Worm (Caenorhabditis elegans) whole organism, L1 larva: ENCODE measurements around the gene nhr-138.

Source experiments
- C04F5.9 ChIP-seq: sonication (generic microtip); optimal IDR thresholded peaks from 2 replicates; lab custom pipeline; 2016; ENCODE audit warnings: missing genetic modification characterization, missing compliant biosample characterization
- C16A3.4 ChIP-seq: fragments of 150-350 bp; optimal IDR thresholded peaks from 2 replicates; lab custom pipeline; 2014; ENCODE audit warnings: missing biosample characterization, missing genetic modification characterization
- C34B4.2 ChIP-seq: sonication (generic microtip); optimal IDR thresholded peaks from 2 replicates; lab custom pipeline; 2017; ENCODE audit warnings: mild to moderate bottlenecking, missing genetic modification characterization, missing compliant biosample characterization
- F16B12.6 ChIP-seq: fragments of 150-350 bp; optimal IDR thresholded peaks from 2 replicates; lab custom pipeline; 2014; ENCODE audit warnings: missing biosample characterization, missing genetic modification characterization
- alr-1 ChIP-seq: fragments of 200-800 bp; sonication (Bioruptor generic); optimal IDR thresholded peaks from 2 replicates; lab custom pipeline; 2018; ENCODE audit warnings: borderline replicate concordance, mild to moderate bottlenecking, missing genetic modification characterization, missing compliant biosample characterization
- aly-2 ChIP-seq: fragments of 150-350 bp; optimal IDR thresholded peaks from 2 replicates; lab custom pipeline; 2014; ENCODE audit warnings: missing biosample characterization, missing genetic modification characterization
- ceh-63 ChIP-seq: fragments of 200-800 bp; sonication (Bioruptor generic); optimal IDR thresholded peaks from 2 replicates; lab custom pipeline; 2018; ENCODE audit warnings: mild to moderate bottlenecking, missing genetic modification characterization, missing compliant biosample characterization
- ceh-82 ChIP-seq, 3 experiments: fragments of 150-350 bp in 1 of 3; sonication (generic microtip) in 2 of 3; optimal IDR thresholded peaks; 2 replicates each; lab custom pipeline; 2014 to 2017; ENCODE audit warnings: missing biosample characterization in 3 of 3, missing genetic modification characterization in 3 of 3
- ceh-90 ChIP-seq: sonication (generic microtip); optimal IDR thresholded peaks from 2 replicates; lab custom pipeline; 2016; ENCODE audit warnings: missing genetic modification characterization, missing compliant biosample characterization
- dpl-1 ChIP-seq, 3 experiments: fragments of 150-350 bp in 2 of 3; sonication (generic microtip) in 1 of 3; optimal IDR thresholded peaks; 2 replicates each; lab custom pipeline; 2014 to 2017; ENCODE audit warnings: missing biosample characterization in 3 of 3, missing genetic modification characterization in 3 of 3, missing genetic modification reagents in 3 of 3
- dsc-1 ChIP-seq: sonication (generic microtip); optimal IDR thresholded peaks from 2 replicates; lab custom pipeline; 2016; ENCODE audit warnings: mild to moderate bottlenecking, missing genetic modification characterization, missing compliant biosample characterization
- efl-1 ChIP-seq, 4 experiments: fragments of 150-350 bp; optimal IDR thresholded peaks in 3 of 4; peaks in 1 of 4; 1 replicate in 1 of 4; 2 replicates in 3 of 4; lab custom pipeline; 2014; ENCODE audit warnings: missing biosample characterization in 2 of 4, missing genetic modification characterization in 2 of 4, missing genetic modification reagents in 2 of 4
- egl-13 ChIP-seq: sonication (generic microtip); optimal IDR thresholded peaks from 2 replicates; lab custom pipeline; 2016; ENCODE audit warnings: missing genotype, missing genetic modification reagents, missing genetic modification characterization, missing compliant biosample characterization
- ets-5 ChIP-seq: fragments of 200-800 bp; sonication (Bioruptor generic); IDR thresholded peaks from 2 replicates; pipeline ENCODE4 v1.3.6; 2022; ENCODE audit warnings: missing genetic modification characterization, missing compliant biosample characterization
- fkh-4 ChIP-seq: sonication (generic microtip); optimal IDR thresholded peaks from 2 replicates; lab custom pipeline; 2016; ENCODE audit warnings: missing compliant biosample characterization, missing genetic modification characterization, borderline replicate concordance
- fkh-8 ChIP-seq: sonication (generic microtip); optimal IDR thresholded peaks from 2 replicates; lab custom pipeline; 2016; ENCODE audit warnings: mild to moderate bottlenecking, missing genetic modification characterization, missing compliant biosample characterization
- grh-1 ChIP-seq: fragments of 200-800 bp; sonication (Bioruptor generic); IDR thresholded peaks from 2 replicates; pipeline ENCODE4 v1.3.6; 2022; ENCODE audit warnings: missing genetic modification reagents, missing genetic modification characterization, missing compliant biosample characterization
- hlh-17 ChIP-seq: fragments of 200-800 bp; sonication (Bioruptor generic); optimal IDR thresholded peaks from 2 replicates; lab custom pipeline; 2018; ENCODE audit warnings: missing genetic modification characterization, mild to moderate bottlenecking, missing compliant biosample characterization, moderate library complexity, borderline replicate concordance
- hlh-4 ChIP-seq: sonication (generic microtip); optimal IDR thresholded peaks from 2 replicates; lab custom pipeline; 2016; ENCODE audit warnings: mild to moderate bottlenecking, missing genetic modification characterization, missing compliant biosample characterization
- isw-1 ChIP-seq: fragments of 200-800 bp; sonication (Bioruptor generic); IDR thresholded peaks from 2 replicates; pipeline ENCODE4 v1.3.6; 2022; ENCODE audit warnings: missing genetic modification characterization, missing compliant biosample characterization
- lin-13 ChIP-seq: fragments of 150-350 bp; optimal IDR thresholded peaks from 2 replicates; lab custom pipeline; 2014; ENCODE audit warnings: missing biosample characterization, missing genetic modification reagents, missing genetic modification characterization
- lin-15B ChIP-seq: fragments of 150-350 bp; sonication (generic microtip); optimal IDR thresholded peaks from 3 replicates; lab custom pipeline; 2014; ENCODE audit warnings: missing biosample characterization, missing genetic modification characterization
- lin-35 ChIP-seq, 2 experiments: fragments of 150-350 bp; optimal IDR thresholded peaks; 2 replicates each; lab custom pipeline; 2014; ENCODE audit warnings: missing biosample characterization in 2 of 2, missing genetic modification characterization in 2 of 2, missing genetic modification reagents in 2 of 2
- lin-39 ChIP-seq: fragments of 150-350 bp; optimal IDR thresholded peaks from 2 replicates; lab custom pipeline; 2014; ENCODE audit warnings: missing biosample characterization, missing genetic modification reagents, missing genetic modification characterization
- lsy-2 ChIP-seq, 2 experiments: fragments of 150-350 bp; optimal IDR thresholded peaks; 2 replicates each; lab custom pipeline; 2014; ENCODE audit warnings: missing biosample characterization in 2 of 2, missing genetic modification characterization in 2 of 2
- mab-9 ChIP-seq: fragments of 200-800 bp; sonication (Bioruptor generic); IDR thresholded peaks from 2 replicates; pipeline ENCODE4 v1.3.6; 2022; ENCODE audit warnings: missing genetic modification reagents, missing genetic modification characterization, missing compliant biosample characterization
- mep-1 ChIP-seq: fragments of 150-350 bp; optimal IDR thresholded peaks from 2 replicates; lab custom pipeline; 2014; ENCODE audit warnings: missing biosample characterization, missing genetic modification characterization
- nhr-11 ChIP-seq: fragments of 150-350 bp; optimal IDR thresholded peaks from 2 replicates; lab custom pipeline; 2014; ENCODE audit warnings: missing biosample characterization, missing genetic modification characterization
- nhr-19 ChIP-seq: fragments of 200-800 bp; sonication (Bioruptor generic); conservative IDR thresholded peaks from 2 replicates; pipeline ENCODE4 v1.3.6; 2022; ENCODE audit warnings: missing genetic modification characterization, missing compliant biosample characterization
- nhr-20 ChIP-seq: sonication (generic microtip); optimal IDR thresholded peaks from 2 replicates; lab custom pipeline; 2016; ENCODE audit warnings: mild to moderate bottlenecking, missing genetic modification characterization, missing compliant biosample characterization
- nhr-237 ChIP-seq: fragments of 150-350 bp; optimal IDR thresholded peaks from 2 replicates; lab custom pipeline; 2014; ENCODE audit warnings: missing biosample characterization, missing genetic modification characterization
- nhr-28 ChIP-seq: fragments of 150-350 bp; optimal IDR thresholded peaks from 2 replicates; lab custom pipeline; 2014; ENCODE audit warnings: missing biosample characterization, missing genetic modification characterization
- nhr-47 ChIP-seq: sonication (generic microtip); optimal IDR thresholded peaks from 2 replicates; lab custom pipeline; 2016; ENCODE audit warnings: mild to moderate bottlenecking, missing genetic modification characterization, moderate library complexity, missing compliant biosample characterization
- nhr-71 ChIP-seq: sonication (generic microtip); optimal IDR thresholded peaks from 2 replicates; lab custom pipeline; 2016; ENCODE audit warnings: mild to moderate bottlenecking, missing genetic modification characterization, moderate library complexity, missing compliant biosample characterization
- nhr-76 ChIP-seq: sonication (generic microtip); optimal IDR thresholded peaks from 2 replicates; lab custom pipeline; 2017; ENCODE audit warnings: missing biosample characterization, missing genetic modification characterization
- nhr-77 ChIP-seq: fragments of 150-350 bp; optimal IDR thresholded peaks from 2 replicates; lab custom pipeline; 2014; ENCODE audit warnings: missing biosample characterization, missing genetic modification characterization
- nhr-84 ChIP-seq: sonication (generic microtip); optimal IDR thresholded peaks from 2 replicates; lab custom pipeline; 2017; ENCODE audit warnings: missing biosample characterization, missing genetic modification characterization
- nhr-90 ChIP-seq: sonication (generic microtip); optimal IDR thresholded peaks from 2 replicates; lab custom pipeline; 2016; ENCODE audit warnings: mild to moderate bottlenecking, missing genetic modification characterization, missing compliant biosample characterization; ENCODE audit not compliant: poor library complexity
- pqm-1 ChIP-seq: sonication (generic microtip); optimal IDR thresholded peaks from 3 replicates; lab custom pipeline; 2017; ENCODE audit warnings: missing biosample characterization, missing genetic modification characterization
- rnt-1 ChIP-seq: sonication (generic microtip); optimal IDR thresholded peaks from 2 replicates; lab custom pipeline; 2016; ENCODE audit warnings: mild to moderate bottlenecking, missing genetic modification characterization, moderate library complexity, missing compliant biosample characterization
- skn-1 ChIP-seq: fragments of 150-350 bp; optimal IDR thresholded peaks from 2 replicates; lab custom pipeline; 2014; ENCODE audit warnings: missing biosample characterization, missing genetic modification characterization
- snu-23 ChIP-seq: sonication (generic microtip); optimal IDR thresholded peaks from 2 replicates; lab custom pipeline; 2016; ENCODE audit warnings: missing genetic modification characterization, missing compliant biosample characterization
- tbx-2 ChIP-seq: sonication (generic microtip); optimal IDR thresholded peaks from 2 replicates; lab custom pipeline; 2016; ENCODE audit warnings: missing genetic modification characterization, missing compliant biosample characterization
- unc-130 ChIP-seq: fragments of 150-350 bp; optimal IDR thresholded peaks from 2 replicates; lab custom pipeline; 2017; ENCODE audit warnings: missing biosample characterization, missing genetic modification characterization, inconsistent platforms
- unc-62 ChIP-seq: fragments of 150-350 bp; optimal IDR thresholded peaks from 2 replicates; lab custom pipeline; 2014; ENCODE audit warnings: missing biosample characterization, missing genetic modification reagents, missing genetic modification characterization
- unc-86 ChIP-seq: sonication (generic microtip); optimal IDR thresholded peaks from 2 replicates; lab custom pipeline; 2016; ENCODE audit warnings: missing genetic modification characterization, missing compliant biosample characterization
- unc-98 ChIP-seq: fragments of 200-800 bp; sonication (Bioruptor generic); IDR thresholded peaks from 2 replicates; pipeline ENCODE4 v1.3.6; 2022; ENCODE audit warnings: missing genetic modification characterization, missing compliant biosample characterization
- vab-15 ChIP-seq: sonication (generic microtip); optimal IDR thresholded peaks from 2 replicates; lab custom pipeline; 2017; ENCODE audit warnings: missing genotype, mild to moderate bottlenecking, missing genetic modification characterization, missing compliant biosample characterization
- xbp-1 ChIP-seq: sonication (generic microtip); optimal IDR thresholded peaks from 2 replicates; lab custom pipeline; 2016; ENCODE audit warnings: missing genetic modification characterization, missing compliant biosample characterization
- ztf-11 ChIP-seq, 2 experiments: sonication (generic microtip); optimal IDR thresholded peaks; 2 replicates each; lab custom pipeline; 2016 to 2017; ENCODE audit warnings: missing genetic modification characterization in 2 of 2, missing biosample characterization in 1 of 2, missing compliant biosample characterization in 1 of 2

Gene nhr-138

ce11 chrIV:9699062-9699461 lies 26.0 kb upstream of the nhr-138 start:
- no peak for TF ChIP-seq fkh-4 (tag; lab: Kevin White, UChicago)
- TF ChIP-seq aly-2: no peak
- no peak for TF ChIP-seq tbx-2 (tag; lab: Kevin White, UChicago)
- no peak for TF ChIP-seq nhr-77 (tag; lab: Kevin White, UChicago)
- TF ChIP-seq mab-9: no peak
- TF ChIP-seq, all 84 proteins: peak for 0

- TF ChIP-seq lin-35 (GFP tag; optimal IDR thresholded peaks at IDR 0.05; lab: Kevin White, UChicago) (peak; percentile 50 to 65), isw-1 (peak; percentile 17; the same call in 1 of the 2 replicates), nhr-19 (GFP tag; lab: Robert Waterston, UW) (no peak), unc-98 (GFP tag; lab: Robert Waterston, UW) (no peak), nhr-76 (no peak), unc-62 (no peak), C34B4.2 (tag; lab: Kevin White, UChicago) (no peak), vab-15 (tag; lab: Kevin White, UChicago) (no peak), nhr-28 (tag; lab: Kevin White, UChicago) (no peak), nhr-84 (tag; lab: Kevin White, UChicago) (no peak), lin-13 (no peak), egl-13 (no peak), nhr-237 (tag; lab: Kevin White, UChicago) (no peak), mep-1 (peak; percentile 73), C04F5.9 (tag; lab: Kevin White, UChicago) (no peak), efl-1 (optimal IDR thresholded peaks at IDR 0.05; lab: Kevin White, UChicago) (peak; percentile 42 to 55), efl-1 (GFP tag; optimal IDR thresholded peaks at IDR 0.05 in 1 of 2; lab: Kevin White, UChicago) (peak; percentile 55 to 89), nhr-90 (peak; percentile 4), hlh-4 (tag; lab: Kevin White, UChicago) (no peak), rnt-1 (tag; lab: Kevin White, UChicago) (no peak), tbx-2 (tag; lab: Kevin White, UChicago) (no peak), ceh-82 (tag; optimal IDR thresholded peaks at IDR 0.05; lab: Kevin White, UChicago) (peak in 2 of 3 experiments; percentile 23 to 35), C16A3.4 (tag; lab: Kevin White, UChicago) (peak; percentile 43), dsc-1 (tag; lab: Kevin White, UChicago) (no peak), nhr-71 (peak; percentile 59), nhr-77 (tag; lab: Kevin White, UChicago) (no peak), unc-86 (no peak), nhr-11 (tag; lab: Kevin White, UChicago) (no peak), pqm-1 (tag; lab: Kevin White, UChicago) (no peak), fkh-8 (tag; lab: Kevin White, UChicago) (no peak), xbp-1 (tag; lab: Kevin White, UChicago) (peak; percentile 16), unc-130 (tag; lab: Kevin White, UChicago) (no peak), mab-9 (no peak), ets-5 (GFP tag; lab: Robert Waterston, UW) (no peak), grh-1 (GFP tag; lab: Robert Waterston, UW) (no peak), alr-1 (tag; lab: Kevin White, UChicago) (no peak), lin-39 (no peak), lsy-2 (tag; optimal IDR thresholded peaks at IDR 0.05; lab: Kevin White, UChicago) (peak; percentile 96 to 99), lin-15B (tag; lab: Kevin White, UChicago) (peak; percentile 3), ceh-63 (GFP tag; lab: Kevin White, UChicago) (no peak), ztf-11 (tag; optimal IDR thresholded peaks at IDR 0.05; lab: Kevin White, UChicago) (no peak), hlh-17 (GFP tag; lab: Kevin White, UChicago) (no peak), aly-2 (no peak), nhr-47 (tag; lab: Kevin White, UChicago) (peak; percentile 36), ceh-90 (tag; lab: Kevin White, UChicago) (no peak), skn-1 (tag; lab: Kevin White, UChicago) (peak; percentile 45), snu-23 (GFP tag; lab: Kevin White, UChicago) (peak; percentile 57), nhr-20 (tag; lab: Kevin White, UChicago) (peak; percentile 32), dpl-1 (GFP tag; optimal IDR thresholded peaks at IDR 0.05; lab: Kevin White, UChicago) (peak; percentile 34 to 68 (median 51)), F16B12.6 (tag; lab: Kevin White, UChicago) (peak; percentile 90)
Measured at ce11 chrIV:9706704-9707197, 18.3 kb upstream of the nhr-138 start, which contains the start of the genes dcaf-1 and dph-3. dcaf-1 (minus strand) TSS chrIV:9706723. dph-3 (plus strand) TSS chrIV:9707147.
